Worm (Caenorhabditis elegans): ENCODE measurements around the gene gst-32.

- no peak for TF ChIP-seq him-1 (tag; optimal IDR thresholded peaks at IDR 0.05)
- TF ChIP-seq W03F9.2 (tag; optimal IDR thresholded peaks at IDR 0.05) = no peak
Observed at ce11 chrII:15190971-15191370, 12.6 kb upstream of the gst-32 start.

Data from whole organism, L4/young adult.